Worm (Caenorhabditis elegans) whole organism, mixed stage, embryonic: Measurements from ENCODE around the gene ZK1248.4.

Source experiments
- blmp-1 ChIP-seq: fragments of 150-350 bp; optimal IDR thresholded peaks from 2 replicates; lab custom pipeline; 2014; ENCODE audit warnings: missing biosample characterization, missing genetic modification characterization
- elt-1 ChIP-seq: sonication (generic microtip); optimal IDR thresholded peaks from 2 replicates; lab custom pipeline; 2017; ENCODE audit warnings: missing genetic modification characterization, mild to moderate bottlenecking, missing compliant biosample characterization, antibody characterized with exemption, moderate library complexity, borderline replicate concordance; ENCODE audit not compliant: insufficient read depth
- lin-13 ChIP-seq: fragments of 150-350 bp; optimal IDR thresholded peaks from 2 replicates; lab custom pipeline; 2014; ENCODE audit warnings: missing biosample characterization, missing genetic modification characterization
- mab-5 ChIP-seq: fragments of 150-350 bp; optimal IDR thresholded peaks from 2 replicates; lab custom pipeline; 2014; ENCODE audit warnings: missing biosample characterization, missing genetic modification characterization
- nhr-12 ChIP-seq: fragments of 150-350 bp; optimal IDR thresholded peaks from 2 replicates; lab custom pipeline; 2014; ENCODE audit warnings: missing biosample characterization, missing genetic modification characterization
- nhr-2 ChIP-seq: fragments of 150-350 bp; optimal IDR thresholded peaks from 2 replicates; lab custom pipeline; 2014; ENCODE audit warnings: missing biosample characterization, missing genetic modification characterization
- nhr-237 ChIP-seq: fragments of 150-350 bp; optimal IDR thresholded peaks from 2 replicates; lab custom pipeline; 2014; ENCODE audit warnings: missing biosample characterization, missing genetic modification characterization
- nhr-28 ChIP-seq: fragments of 150-350 bp; optimal IDR thresholded peaks from 2 replicates; lab custom pipeline; 2014; ENCODE audit warnings: missing biosample characterization, missing genetic modification characterization
- nhr-76 ChIP-seq: sonication (generic microtip); optimal IDR thresholded peaks from 2 replicates; lab custom pipeline; 2017; ENCODE audit warnings: missing biosample characterization, missing genetic modification characterization
- pha-4 ChIP-seq: fragments of 150-350 bp; optimal IDR thresholded peaks from 2 replicates; lab custom pipeline; 2018; ENCODE audit warnings: missing biosample characterization, missing genetic modification reagents, missing genetic modification characterization
- snpc-4 ChIP-seq: fragments of 150-350 bp; optimal IDR thresholded peaks from 2 replicates; lab custom pipeline; 2014; ENCODE audit warnings: missing biosample characterization, missing genetic modification characterization
- ztf-11 ChIP-seq: fragments of 150-350 bp; optimal IDR thresholded peaks from 2 replicates; lab custom pipeline; 2014; ENCODE audit warnings: missing biosample characterization, missing genetic modification characterization

- TF ChIP-seq nhr-237 (tag; lab: Kevin White, UChicago) (no peak), ztf-11 (tag; lab: Kevin White, UChicago) (no peak), pha-4 (tag; lab: Kevin White, UChicago) (peak; percentile 16), elt-1 (tag; lab: Kevin White, UChicago) (no peak), nhr-28 (tag; lab: Kevin White, UChicago) (no peak), nhr-76 (no peak), snpc-4 (tag; lab: Kevin White, UChicago) (no peak), blmp-1 (no peak), nhr-2 (tag; lab: Kevin White, UChicago) (no peak), lin-13 (tag; lab: Kevin White, UChicago) (peak; percentile 12), mab-5 (no peak), nhr-12 (tag; lab: Kevin White, UChicago) (no peak)
Observed at ce11 chrII:5781935-5782921, 36.2 kb upstream of the ZK1248.4 start, which contains the start of gene K05F1.6.
